Fruit fly (Drosophila melanogaster): ENCODE results near the gene Sec16.

The Sec16 gene

DNA sequence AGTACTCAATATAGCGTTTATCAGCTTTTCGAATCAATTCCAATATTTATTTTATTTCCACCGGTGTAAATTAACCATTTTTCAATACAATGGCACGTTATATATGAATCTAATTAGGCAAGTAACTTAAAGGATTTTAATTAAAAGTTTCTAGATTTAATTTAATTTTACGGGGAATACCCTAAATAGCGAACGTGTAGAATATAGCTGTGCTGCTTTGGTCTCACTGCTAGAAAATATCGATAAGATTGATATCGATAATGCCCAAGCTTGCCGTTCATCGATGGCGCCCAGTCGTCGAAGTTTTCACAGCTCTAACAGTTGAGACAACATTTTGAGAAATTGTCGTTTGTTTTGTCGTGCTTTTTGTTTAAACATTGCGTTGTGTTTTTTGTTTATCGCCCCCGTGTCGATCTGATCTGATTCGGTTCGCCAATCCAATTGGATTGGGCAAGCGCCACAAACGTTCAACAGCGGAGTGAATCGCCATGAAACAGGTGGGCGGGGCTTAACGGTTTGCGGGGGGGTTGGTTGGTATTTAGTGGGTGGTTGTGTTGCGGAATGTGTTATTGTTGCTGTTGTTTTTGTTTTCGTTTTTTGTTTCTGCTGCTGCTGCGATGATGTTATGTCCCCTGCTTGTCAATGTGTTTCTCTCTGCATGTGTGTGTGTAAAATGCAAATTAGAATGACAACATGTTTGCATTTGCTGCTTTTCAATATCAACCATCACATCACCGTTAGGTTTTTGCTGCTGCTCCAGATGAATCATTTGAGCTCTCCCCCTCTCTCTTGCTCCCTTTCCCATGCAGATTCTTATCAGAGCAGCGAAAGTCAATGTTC is 35.7 kb downstream of the Sec16 start, which contains the start of gene Tomosyn (continued):
- no peak for TF ChIP-seq emc (GFP tag; optimal IDR thresholded peaks at IDR 0.05)
- no peak for TF ChIP-seq Mes4 (GFP tag; optimal IDR thresholded peaks at IDR 0.05)
- peak; percentile 78 for TF ChIP-seq CG34224 (GFP tag; IDR thresholded peaks at IDR 0.05; ENCODE audit: partially characterized antibody)
- TF ChIP-seq sob (GFP tag; IDR thresholded peaks at IDR 0.05) = peak; percentile 25; the same call in 1 of the 2 replicates
- no peak for TF ChIP-seq CG1647 (GFP tag; optimal IDR thresholded peaks at IDR 0.05)
- TF ChIP-seq CG4617 (GFP tag; optimal IDR thresholded peaks at IDR 0.05; ENCODE audit: borderline replicate concordance) = no peak
- TF ChIP-seq fd3F (GFP tag; optimal IDR thresholded peaks at IDR 0.05) = peak; percentile 25
- peak; percentile 65 for TF ChIP-seq CG11504 (tag; optimal IDR thresholded peaks at IDR 0.05)
- peak; percentile 23; the same call in 1 of the 2 replicates for TF ChIP-seq Ptx1 (GFP tag; IDR thresholded peaks at IDR 0.05)
- no peak for TF ChIP-seq dimm (GFP tag; IDR thresholded peaks at IDR 0.05)
- no peak for TF ChIP-seq Atf3 (GFP tag; optimal IDR thresholded peaks at IDR 0.05)
- no peak for TF ChIP-seq Oli (tag; optimal IDR thresholded peaks at IDR 0.05)
- TF ChIP-seq bcd (GFP tag; optimal IDR thresholded peaks at IDR 0.05) = peak; percentile 44
- TF ChIP-seq CG11696 (GFP tag; IDR thresholded peaks at IDR 0.05) = no peak
- no peak for TF ChIP-seq Mrtf (GFP tag; IDR thresholded peaks at IDR 0.05)
- TF ChIP-seq zfh2 (GFP tag; optimal IDR thresholded peaks at IDR 0.05) = peak; percentile 46
- no peak for TF ChIP-seq yki (optimal IDR thresholded peaks at IDR 0.05)
- peak; percentile 75 for TF ChIP-seq Dll (GFP tag; IDR thresholded peaks at IDR 0.05; ENCODE audit: partially characterized antibody)
- TF ChIP-seq bigmax (GFP tag; optimal IDR thresholded peaks at IDR 0.05) = no peak
- TF ChIP-seq Sry-β (GFP tag; optimal IDR thresholded peaks at IDR 0.05) = no peak
- TF ChIP-seq E2f2 (GFP tag; IDR thresholded peaks at IDR 0.05) = peak; percentile 44; the same call in 1 of the 2 replicates
- TF ChIP-seq kay (GFP tag; optimal IDR thresholded peaks at IDR 0.05) = no peak
- no peak for TF ChIP-seq gsb-n (tag; optimal IDR thresholded peaks at IDR 0.05)
- no peak for TF ChIP-seq Dfd (GFP tag; optimal IDR thresholded peaks at IDR 0.05)
- TF ChIP-seq Stat92E (GFP tag; optimal IDR thresholded peaks at IDR 0.05) = no peak
- TF ChIP-seq CG18619 (GFP tag; optimal IDR thresholded peaks at IDR 0.05) = peak; percentile 37
- no peak for TF ChIP-seq CG5180 (GFP tag; optimal IDR thresholded peaks at IDR 0.05)
- TF ChIP-seq CG1024 (GFP tag; IDR thresholded peaks at IDR 0.05) = no peak
- TF ChIP-seq cas (GFP tag; IDR thresholded peaks at IDR 0.05) = no peak
- peak; percentile 47 for TF ChIP-seq CG1603 (tag; optimal IDR thresholded peaks at IDR 0.05)
- no peak for TF ChIP-seq CG43689 (GFP tag; IDR thresholded peaks at IDR 0.05)
- peak in 1 of 3 experiments; percentile 24 for TF ChIP-seq lola (GFP tag; optimal IDR thresholded peaks at IDR 0.05)
- TF ChIP-seq knrl (GFP tag; IDR thresholded peaks at IDR 0.05; ENCODE audit: partially characterized antibody) = peak; percentile 77; the same call in 2 of the 3 replicates
- no peak for TF ChIP-seq CG6813 (GFP tag; optimal IDR thresholded peaks at IDR 0.05)
- TF ChIP-seq Bdp1 (GFP tag; optimal IDR thresholded peaks at IDR 0.05) = no peak
- peak; percentile 54; the same call in 1 of the 2 replicates for TF ChIP-seq tna (GFP tag; IDR thresholded peaks at IDR 0.05; ENCODE audit: partially characterized antibody)
- TF ChIP-seq sens (GFP tag) = peak; percentile 86
- peak; percentile 59; the same call in 1 of the 2 replicates for TF ChIP-seq CG32532 (GFP tag; IDR thresholded peaks at IDR 0.05)
- peak; percentile 34 for TF ChIP-seq YL-1 (GFP tag; optimal IDR thresholded peaks at IDR 0.05)
- no peak for TF ChIP-seq ash1 (GFP tag; optimal IDR thresholded peaks at IDR 0.05)
- TF ChIP-seq run (tag; optimal IDR thresholded peaks at IDR 0.05) = no peak
- TF ChIP-seq CG2120 (GFP tag; optimal IDR thresholded peaks at IDR 0.05) = peak; percentile 62
- peak; percentile 35 for TF ChIP-seq Myb (GFP tag; optimal IDR thresholded peaks at IDR 0.05)
- no peak for TF ChIP-seq Trl (optimal IDR thresholded peaks at IDR 0.05)
- peak; percentile 23 for TF ChIP-seq Trl (GFP tag; optimal IDR thresholded peaks at IDR 0.05)
- no peak for TF ChIP-seq E2f1 (GFP tag; IDR thresholded peaks at IDR 0.05)
- no peak for TF ChIP-seq CG2875 (GFP tag; optimal IDR thresholded peaks at IDR 0.05)
- TF ChIP-seq HHEX (GFP tag; optimal IDR thresholded peaks at IDR 0.05) = no peak
- TF ChIP-seq Rfx (GFP tag; IDR thresholded peaks at IDR 0.05) = peak; percentile 53
